Fruit fly (Drosophila melanogaster): ENCODE measurements around the gene CG14983.

DNA sequence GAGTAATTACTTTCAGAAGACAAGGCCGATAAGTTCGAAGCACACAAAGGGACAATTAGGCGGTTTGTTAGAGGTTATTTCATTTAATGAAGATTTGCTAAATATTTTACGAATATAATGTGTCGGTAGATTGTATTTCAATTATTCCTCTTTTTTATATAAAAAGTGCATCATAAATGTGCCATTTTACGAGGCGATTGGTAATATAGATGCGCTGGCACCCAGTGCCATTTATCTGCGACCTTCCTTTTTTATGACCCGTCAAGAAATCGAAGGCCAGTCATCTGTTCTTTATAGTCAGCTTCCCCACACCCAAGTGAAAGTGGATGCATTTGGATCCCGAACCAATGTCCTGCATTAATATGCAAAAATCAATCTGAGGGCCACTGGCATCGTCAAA lies 21.6 kb downstream of the CG14983 start:
- TF ChIP-seq EcR (GFP tag; optimal IDR thresholded peaks at IDR 0.05) (no peak), psq (optimal IDR thresholded peaks at IDR 0.05) (no peak), CG8478 (optimal IDR thresholded peaks at IDR 0.05) (no peak), usp (GFP tag; optimal IDR thresholded peaks at IDR 0.05) (no peak), Dll (optimal IDR thresholded peaks at IDR 0.05) (no peak), pan (optimal IDR thresholded peaks at IDR 0.05) (no peak)

Data from whole organism.